Fruit fly (Drosophila melanogaster) whole organism, wandering third instar larva: ENCODE data around the gene mei-P26.

Experiments
- h ChIP-seq: fragments of 200-800 bp; sonication (Bioruptor generic); optimal IDR thresholded peaks from 3 replicates; lab custom pipeline; 2016; ENCODE audit warnings: missing biosample characterization, mild to moderate bottlenecking, missing genetic modification characterization
- lola ChIP-seq: fragments of >200 bp; optimal IDR thresholded peaks from 2 replicates; lab custom pipeline; 2017; ENCODE audit warnings: missing biosample characterization, missing genetic modification characterization

DNA sequence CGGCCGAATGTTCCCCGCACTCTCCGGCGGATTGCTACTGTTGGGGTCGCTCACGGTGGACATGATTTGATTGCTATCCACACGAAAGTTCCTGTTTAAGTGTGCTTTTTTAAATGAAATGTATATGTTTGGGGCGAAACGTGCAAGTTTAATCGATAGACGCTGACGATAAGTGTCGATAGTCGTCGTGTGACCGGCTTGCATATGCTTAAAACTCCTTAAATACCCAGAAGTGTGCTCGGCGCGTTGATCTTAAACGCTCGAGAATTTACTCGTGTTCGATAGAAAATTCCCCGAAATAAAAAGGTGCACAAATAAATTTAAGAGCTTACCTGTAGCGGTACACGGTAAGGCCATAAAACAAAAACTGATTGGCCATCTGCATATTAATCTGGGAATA lies 1.1 kb upstream of the mei-P26 start, which contains the start of the genes Zpr1 and CG44532:
- TF ChIP-seq lola (GFP tag; lab: Kevin White, UChicago) (no peak), h (no peak)
